Worm (Caenorhabditis elegans): ENCODE results near the gene lin-33.

Gene lin-33

ce11 chrIV:5934046-5934445 is 3.6 kb downstream of the lin-33 start, which contains the start of gene H32C10.1:
TSS of gene H32C10.1 (plus strand) at chrIV:5934346.
- TF ChIP-seq zip-4 (GFP tag; optimal IDR thresholded peaks at IDR 0.05) (no peak), rnt-1 (tag; optimal IDR thresholded peaks at IDR 0.05) (no peak), lin-15B (tag; optimal IDR thresholded peaks at IDR 0.05) (no peak), C04F5.9 (tag; optimal IDR thresholded peaks at IDR 0.05) (no peak), F16B12.6 (tag; optimal IDR thresholded peaks at IDR 0.05) (no peak), Y116A8C.19 (tag; optimal IDR thresholded peaks at IDR 0.05; ENCODE audit: borderline replicate concordance) (no peak), C34B4.2 (tag; optimal IDR thresholded peaks at IDR 0.05) (no peak), tbx-2 (tag; optimal IDR thresholded peaks at IDR 0.05) (no peak), hlh-4 (tag; optimal IDR thresholded peaks at IDR 0.05) (no peak), lin-14 (GFP tag; optimal IDR thresholded peaks at IDR 0.05) (no peak)

ce11 chrIV:5937106-5937505 is 6.7 kb downstream of the lin-33 start:
- no peak for TF ChIP-seq lin-13 (GFP tag; optimal IDR thresholded peaks at IDR 0.05)
- TF ChIP-seq elt-3 (tag; optimal IDR thresholded peaks at IDR 0.05): no peak

- no peak for TF ChIP-seq fkh-8 (tag; optimal IDR thresholded peaks at IDR 0.05)
- TF ChIP-seq fos-1 (tag; optimal IDR thresholded peaks at IDR 0.05): no peak
- TF ChIP-seq pax-3 (tag; optimal IDR thresholded peaks at IDR 0.05): no peak
- no peak for TF ChIP-seq ceh-63 (GFP tag; optimal IDR thresholded peaks at IDR 0.05)
- peak; percentile 60 for TF ChIP-seq pag-3 (tag; optimal IDR thresholded peaks at IDR 0.05; ENCODE audit: borderline replicate concordance, insufficient read depth)
- no peak for TF ChIP-seq egl-27 (tag; optimal IDR thresholded peaks at IDR 0.05)
- TF ChIP-seq lin-13 (GFP tag; optimal IDR thresholded peaks at IDR 0.05): no peak
- no peak for TF ChIP-seq C04F5.9 (tag; optimal IDR thresholded peaks at IDR 0.05)
- no peak for TF ChIP-seq aha-1 (tag; optimal IDR thresholded peaks at IDR 0.05)
- no peak for TF ChIP-seq fkh-10 (GFP tag; optimal IDR thresholded peaks at IDR 0.05)
- no peak for TF ChIP-seq xbp-1 (tag; optimal IDR thresholded peaks at IDR 0.05)
- peak; percentile 95 for TF ChIP-seq blmp-1 (tag; optimal IDR thresholded peaks at IDR 0.05)
- no peak for TF ChIP-seq lin-39 (tag; optimal IDR thresholded peaks at IDR 0.05)
- no peak for TF ChIP-seq ets-5 (GFP tag; IDR thresholded peaks at IDR 0.05)
- no peak for TF ChIP-seq sup-37 (GFP tag; optimal IDR thresholded peaks at IDR 0.05)
- peak; percentile 97 for TF ChIP-seq nhr-85 (tag)
- TF ChIP-seq alr-1 (tag; optimal IDR thresholded peaks at IDR 0.05; ENCODE audit: borderline replicate concordance): no peak
- no peak for TF ChIP-seq snpc-4 (tag; optimal IDR thresholded peaks at IDR 0.05)
- TF ChIP-seq fkh-4 (tag; optimal IDR thresholded peaks at IDR 0.05; ENCODE audit: borderline replicate concordance): no peak
- no peak for TF ChIP-seq egl-13 (tag; optimal IDR thresholded peaks at IDR 0.05)
- no peak for TF ChIP-seq hlh-4 (tag; optimal IDR thresholded peaks at IDR 0.05)
- TF ChIP-seq Y116A8C.19 (tag; optimal IDR thresholded peaks at IDR 0.05; ENCODE audit: borderline replicate concordance): no peak
- peak; percentile 92 for TF ChIP-seq grh-1 (GFP tag; IDR thresholded peaks at IDR 0.05)
- no peak for TF ChIP-seq efl-1 (optimal IDR thresholded peaks at IDR 0.05)
- peak in 1 of 2 experiments; percentile 92 for TF ChIP-seq efl-1 (GFP tag; optimal IDR thresholded peaks at IDR 0.05 in 1 of 2)
- TF ChIP-seq lin-15B (tag; optimal IDR thresholded peaks at IDR 0.05): no peak
- TF ChIP-seq unc-62 (GFP tag; optimal IDR thresholded peaks at IDR 0.05): no peak
- TF ChIP-seq nhr-12 (tag; optimal IDR thresholded peaks at IDR 0.05): no peak
- no peak for TF ChIP-seq vab-15 (tag; optimal IDR thresholded peaks at IDR 0.05)
- no peak for TF ChIP-seq mdl-1 (tag; optimal IDR thresholded peaks at IDR 0.05)
- TF ChIP-seq swsn-7 (tag; optimal IDR thresholded peaks at IDR 0.05): no peak
- no peak for TF ChIP-seq sox-4 (tag; optimal IDR thresholded peaks at IDR 0.05)
- TF ChIP-seq pqm-1 (tag; optimal IDR thresholded peaks at IDR 0.05): no peak
- no peak for TF ChIP-seq aly-2 (tag; optimal IDR thresholded peaks at IDR 0.05)
- TF ChIP-seq C34B4.2 (tag; optimal IDR thresholded peaks at IDR 0.05): no peak
- TF ChIP-seq tbx-2 (tag; optimal IDR thresholded peaks at IDR 0.05): peak; percentile 57
- no peak for TF ChIP-seq ceh-90 (tag; optimal IDR thresholded peaks at IDR 0.05)
- peak; percentile 17; the same call in 1 of the 2 replicates for TF ChIP-seq nhr-19 (GFP tag; conservative IDR thresholded peaks at IDR 0.05)
- TF ChIP-seq nhr-77 (tag; optimal IDR thresholded peaks at IDR 0.05): no peak
- no peak for TF ChIP-seq mef-2 (tag; optimal IDR thresholded peaks at IDR 0.05)
- TF ChIP-seq zag-1 (tag; optimal IDR thresholded peaks at IDR 0.05): no peak
- TF ChIP-seq nhr-237 (tag; optimal IDR thresholded peaks at IDR 0.05): no peak
- TF ChIP-seq rnt-1 (tag; optimal IDR thresholded peaks at IDR 0.05): peak; percentile 15
- TF ChIP-seq hlh-17 (GFP tag; optimal IDR thresholded peaks at IDR 0.05; ENCODE audit: borderline replicate concordance): no peak
Measured at ce11 chrIV:5939122-5939521, 8.7 kb downstream of the lin-33 start, which contains the start of gene mcu-1. TSS of gene mcu-1 (minus strand) at chrIV:5939230.

Measured in whole organism, L1 larva.